Worm (Caenorhabditis elegans): ENCODE data around the gene uaf-1.

uaf-1 gene

DNA sequence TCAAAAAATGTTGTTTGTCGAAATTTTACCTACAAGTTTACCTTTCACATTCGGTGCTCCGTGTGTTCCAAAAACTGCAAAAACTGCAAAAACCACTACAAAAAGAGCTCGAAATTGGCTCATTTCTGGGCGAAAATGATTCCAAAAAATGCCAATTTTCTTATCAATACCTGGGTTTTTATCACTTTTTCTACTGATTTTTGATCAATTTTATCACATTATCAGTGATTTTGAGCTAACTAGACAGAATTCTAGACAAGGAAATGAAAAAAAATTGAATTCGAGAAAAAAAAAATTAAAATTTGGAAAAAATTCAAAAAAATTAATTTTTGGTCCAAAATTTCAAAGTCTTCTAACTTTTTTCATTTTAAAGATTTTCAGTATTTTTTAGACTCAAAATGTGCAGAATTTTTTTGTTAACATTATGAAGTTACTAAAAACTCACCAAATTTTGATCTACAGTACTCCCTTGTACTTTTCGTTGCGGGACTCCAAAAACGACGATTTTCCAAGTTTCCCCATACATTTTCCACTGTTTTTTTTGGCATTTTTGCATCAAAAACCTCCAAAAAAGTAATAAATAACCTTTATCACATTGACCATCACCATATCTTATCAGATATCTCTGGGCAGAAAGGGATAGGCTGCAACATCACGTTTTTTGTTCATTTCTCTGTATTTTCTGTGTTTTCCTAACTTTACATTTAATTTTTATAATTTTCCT is 39.6 kb upstream of the uaf-1 start, which contains the start of the genes F58B6.1 and acsd-1:
Gene F58B6.1 (minus strand): TSS at position 133 of the 724 bp plus-strand sequence.
Gene acsd-1 (plus strand): TSS at position 674 of the 724 bp plus-strand sequence.
- TF ChIP-seq tlp-1 (tag; optimal IDR thresholded peaks at IDR 0.05) (no peak), fkh-8 (tag; optimal IDR thresholded peaks at IDR 0.05) (no peak), hlh-17 (GFP tag; optimal IDR thresholded peaks at IDR 0.05; ENCODE audit: borderline replicate concordance) (no peak), hlh-4 (tag; optimal IDR thresholded peaks at IDR 0.05) (no peak), unc-130 (tag; optimal IDR thresholded peaks at IDR 0.05) (no peak), nhr-84 (tag; optimal IDR thresholded peaks at IDR 0.05) (no peak), nhr-85 (tag) (no peak), grh-1 (GFP tag; IDR thresholded peaks at IDR 0.05) (no peak), elt-2 (tag; optimal IDR thresholded peaks at IDR 0.05) (peak; percentile 42), elt-3 (tag; optimal IDR thresholded peaks at IDR 0.05) (peak in 1 of 6 experiments; percentile 72), blmp-1 (tag; optimal IDR thresholded peaks at IDR 0.05) (peak; percentile 22), zag-1 (tag; optimal IDR thresholded peaks at IDR 0.05) (no peak), mef-2 (tag; optimal IDR thresholded peaks at IDR 0.05) (no peak), lin-15B (tag; optimal IDR thresholded peaks at IDR 0.05) (no peak), isw-1 (GFP tag; IDR thresholded peaks at IDR 0.05) (no peak), xbp-1 (tag; optimal IDR thresholded peaks at IDR 0.05) (no peak), mep-1 (tag; optimal IDR thresholded peaks at IDR 0.05) (no peak), aha-1 (tag; optimal IDR thresholded peaks at IDR 0.05) (no peak), mdl-1 (tag; optimal IDR thresholded peaks at IDR 0.05) (no peak), fkh-10 (GFP tag; optimal IDR thresholded peaks at IDR 0.05) (no peak), F16B12.6 (tag; optimal IDR thresholded peaks at IDR 0.05) (no peak), ceh-82 (tag; optimal IDR thresholded peaks at IDR 0.05) (no peak), snpc-4 (tag; optimal IDR thresholded peaks at IDR 0.05) (no peak)

DNA sequence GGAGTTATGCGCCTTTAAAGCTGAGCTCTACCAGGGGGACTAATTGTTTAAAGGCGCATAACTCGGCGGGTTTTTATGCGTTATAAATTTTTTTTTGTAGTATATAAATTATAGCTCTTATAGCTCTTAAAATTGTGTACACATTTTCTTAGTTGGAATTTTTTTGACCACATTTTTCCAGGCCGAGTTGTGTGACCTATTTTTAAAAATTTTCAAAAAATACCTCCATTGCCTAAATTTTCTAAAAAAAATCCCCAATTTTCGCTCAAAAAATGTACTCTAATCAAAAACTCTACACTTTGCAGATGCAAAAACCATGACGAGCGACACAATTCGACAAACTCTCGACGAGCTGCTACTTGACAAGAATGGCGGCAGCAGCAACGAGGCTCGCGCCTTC is 26.6 kb upstream of the uaf-1 start, which contains the start of gene exc-6:
Gene exc-6 (plus strand): TSS at position 301 of the 400 bp plus-strand sequence.
- no peak for TF ChIP-seq unc-98 (GFP tag; IDR thresholded peaks at IDR 0.05)
- no peak for TF ChIP-seq nhr-76 (tag; optimal IDR thresholded peaks at IDR 0.05)
- TF ChIP-seq ceh-63 (GFP tag; optimal IDR thresholded peaks at IDR 0.05) = no peak
- TF ChIP-seq mab-9 (GFP tag; IDR thresholded peaks at IDR 0.05) = no peak
- no peak for TF ChIP-seq snu-23 (GFP tag; optimal IDR thresholded peaks at IDR 0.05)
- TF ChIP-seq C04F5.9 (tag; optimal IDR thresholded peaks at IDR 0.05) = no peak
- TF ChIP-seq lin-13 (GFP tag; optimal IDR thresholded peaks at IDR 0.05) = no peak
- no peak for TF ChIP-seq snpc-4 (tag; optimal IDR thresholded peaks at IDR 0.05)
- no peak for TF ChIP-seq nhr-71 (tag; optimal IDR thresholded peaks at IDR 0.05)
- no peak for TF ChIP-seq ceh-82 (tag; optimal IDR thresholded peaks at IDR 0.05)
- TF ChIP-seq pax-3 (tag; optimal IDR thresholded peaks at IDR 0.05) = no peak
- no peak for TF ChIP-seq aly-2 (tag; optimal IDR thresholded peaks at IDR 0.05)
- no peak for TF ChIP-seq swsn-7 (tag; optimal IDR thresholded peaks at IDR 0.05)
- no peak for TF ChIP-seq alr-1 (tag; optimal IDR thresholded peaks at IDR 0.05; ENCODE audit: borderline replicate concordance)
- TF ChIP-seq ztf-4 (tag; optimal IDR thresholded peaks at IDR 0.05) = no peak
- TF ChIP-seq ceh-88 (GFP tag; IDR thresholded peaks at IDR 0.05) = no peak
- TF ChIP-seq nhr-11 (tag; optimal IDR thresholded peaks at IDR 0.05) = no peak
- no peak for TF ChIP-seq egl-27 (tag; optimal IDR thresholded peaks at IDR 0.05)
- no peak for TF ChIP-seq C34B4.2 (tag; optimal IDR thresholded peaks at IDR 0.05)

DNA sequence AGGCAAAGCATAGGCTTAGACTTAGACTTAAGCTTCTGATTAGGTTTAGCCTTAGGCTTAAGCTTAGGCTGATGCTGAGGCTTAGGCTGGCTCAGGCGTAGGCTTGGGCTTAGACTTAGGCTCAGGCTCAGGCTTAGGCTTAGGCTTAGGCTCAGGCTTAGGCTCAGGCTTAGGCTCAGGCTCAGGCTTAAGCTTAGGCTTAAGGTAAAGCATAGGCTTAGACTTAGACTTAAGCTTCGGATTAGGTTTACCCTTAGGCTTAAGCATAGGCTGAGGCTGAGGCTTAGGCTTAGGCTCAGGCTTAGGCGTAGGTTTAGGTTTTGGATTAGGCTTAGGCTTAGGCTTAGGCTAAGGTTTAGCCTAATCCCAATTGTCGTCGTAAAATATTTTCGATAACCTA is 23.2 kb upstream of the uaf-1 start:
- TF ChIP-seq grh-1 (GFP tag; IDR thresholded peaks at IDR 0.05) = no peak
- TF ChIP-seq snpc-4 (tag; optimal IDR thresholded peaks at IDR 0.05) = no peak
- no peak for TF ChIP-seq dsc-1 (tag; optimal IDR thresholded peaks at IDR 0.05)
- TF ChIP-seq mep-1 (tag; optimal IDR thresholded peaks at IDR 0.05) = no peak
- no peak for TF ChIP-seq sox-4 (tag; optimal IDR thresholded peaks at IDR 0.05)
- no peak for TF ChIP-seq ceh-88 (GFP tag; IDR thresholded peaks at IDR 0.05)
- no peak for TF ChIP-seq lsy-2 (tag; optimal IDR thresholded peaks at IDR 0.05)
- no peak for TF ChIP-seq ets-5 (GFP tag; IDR thresholded peaks at IDR 0.05)
- no peak for TF ChIP-seq mab-9 (GFP tag; IDR thresholded peaks at IDR 0.05)
- no peak for TF ChIP-seq nhr-84 (tag; optimal IDR thresholded peaks at IDR 0.05)
- no peak for TF ChIP-seq nhr-20 (tag; optimal IDR thresholded peaks at IDR 0.05)
- TF ChIP-seq zip-4 (GFP tag; optimal IDR thresholded peaks at IDR 0.05) = no peak
- TF ChIP-seq blmp-1 (tag; optimal IDR thresholded peaks at IDR 0.05) = no peak
- TF ChIP-seq hlh-17 (GFP tag; optimal IDR thresholded peaks at IDR 0.05; ENCODE audit: borderline replicate concordance) = no peak
- TF ChIP-seq efl-3 (GFP tag; optimal IDR thresholded peaks at IDR 0.05) = no peak
- no peak for TF ChIP-seq sup-37 (GFP tag; optimal IDR thresholded peaks at IDR 0.05)
- no peak for TF ChIP-seq fkh-4 (tag; optimal IDR thresholded peaks at IDR 0.05; ENCODE audit: borderline replicate concordance)
